Fruit fly (Drosophila melanogaster) whole organism, embryonic: ENCODE measurements around the gene CG32333.

Experiments
- CG11085 ChIP-seq: fragments of 200-800 bp; sonication (Bioruptor generic); IDR thresholded peaks from 2 replicates; pipeline ENCODE4 v1.3.6; 2022; ENCODE audit warnings: missing biosample characterization, missing genetic modification characterization
- CG11247 ChIP-seq: fragments of 200-800 bp; sonication (Bioruptor generic); IDR thresholded peaks from 2 replicates; pipeline ENCODE4 v1.3.6; 2022; ENCODE audit warnings: missing biosample characterization, missing genetic modification characterization
- CG13775 ChIP-seq: fragments of 200-800 bp; sonication (Bioruptor generic); optimal IDR thresholded peaks from 3 replicates; lab custom pipeline; 2017; ENCODE audit warnings: missing biosample characterization, mild to moderate bottlenecking, missing genetic modification characterization
- CG14860 ChIP-seq: fragments of 200-800 bp; sonication (Bioruptor generic); IDR thresholded peaks from 3 replicates; pipeline ENCODE4 v1.3.6; 2022; ENCODE audit warnings: missing biosample characterization, missing genetic modification characterization; ENCODE audit not compliant: partially characterized antibody
- CG15269 ChIP-seq: fragments of 200-800 bp; sonication (Bioruptor generic); optimal IDR thresholded peaks from 2 replicates; lab custom pipeline; 2018; ENCODE audit warnings: missing biosample characterization, mild to moderate bottlenecking, missing genetic modification characterization, moderate library complexity
- CG15479 ChIP-seq: fragments of 200-800 bp; sonication (Bioruptor generic); optimal IDR thresholded peaks from 3 replicates; lab custom pipeline; 2019; ENCODE audit warnings: missing biosample characterization, mild to moderate bottlenecking, missing genetic modification characterization, moderate library complexity
- CG1832 ChIP-seq: fragments of 200-800 bp; sonication (Bioruptor generic); optimal IDR thresholded peaks from 2 replicates; lab custom pipeline; 2017; ENCODE audit warnings: missing biosample characterization, mild to moderate bottlenecking, missing genetic modification characterization, inconsistent platforms
- CG2120 ChIP-seq: fragments of 200-800 bp; sonication (Bioruptor generic); optimal IDR thresholded peaks from 3 replicates; lab custom pipeline; 2016; ENCODE audit warnings: missing biosample characterization, missing genetic modification characterization
- CG2889 ChIP-seq: fragments of 200-800 bp; sonication (Bioruptor generic); IDR thresholded peaks from 3 replicates; pipeline ENCODE4 v1.3.6; 2022; ENCODE audit warnings: missing biosample characterization, missing genetic modification characterization
- CG31441 ChIP-seq: fragments of 200-800 bp; sonication (Bioruptor generic); IDR thresholded peaks from 2 replicates; pipeline ENCODE4 v1.3.6; 2022; ENCODE audit warnings: missing biosample characterization, missing genetic modification characterization
- CG3838 ChIP-seq: fragments of 200-800 bp; sonication (Bioruptor generic); optimal IDR thresholded peaks from 3 replicates; lab custom pipeline; 2016; ENCODE audit warnings: missing biosample characterization, missing genetic modification characterization
- CG3847 ChIP-seq: fragments of 200-800 bp; sonication (Bioruptor generic); IDR thresholded peaks from 2 replicates; pipeline ENCODE4 v1.3.6; 2022; ENCODE audit warnings: missing biosample characterization, missing genetic modification characterization
- CG4820 ChIP-seq: fragments of 200-800 bp; sonication (Bioruptor generic); optimal IDR thresholded peaks from 3 replicates; lab custom pipeline; 2016; ENCODE audit warnings: missing biosample characterization, missing genetic modification characterization
- CG6765 ChIP-seq: fragments of 200-800 bp; sonication (Bioruptor generic); optimal IDR thresholded peaks from 3 replicates; lab custom pipeline; 2017; ENCODE audit warnings: missing biosample characterization, mild to moderate bottlenecking, missing genetic modification characterization
- CG7271 ChIP-seq: fragments of 200-800 bp; sonication (Bioruptor generic); optimal IDR thresholded peaks from 2 replicates; lab custom pipeline; 2018; ENCODE audit warnings: missing biosample characterization, mild to moderate bottlenecking, missing genetic modification characterization, moderate library complexity
- CG7928 ChIP-seq: fragments of 200-800 bp; sonication (Bioruptor generic); optimal IDR thresholded peaks from 2 replicates; lab custom pipeline; 2017; ENCODE audit warnings: missing biosample characterization, mild to moderate bottlenecking, missing genetic modification characterization
- CG8290 ChIP-seq, 3 experiments: fragments of 200-800 bp; sonication (Bioruptor generic); optimal IDR thresholded peaks; 2 replicates each; lab custom pipeline; 2016 to 2019; ENCODE audit warnings: missing biosample characterization in 3 of 3, missing genetic modification characterization in 3 of 3, mild to moderate bottlenecking in 2 of 3, moderate library complexity in 1 of 3
- CG9609 ChIP-seq: fragments of 200-800 bp; sonication (Bioruptor generic); optimal IDR thresholded peaks from 3 replicates; lab custom pipeline; 2016; ENCODE audit warnings: missing biosample characterization, missing genetic modification characterization
- Drgx ChIP-seq: fragments of 200-800 bp; sonication (Bioruptor generic); IDR thresholded peaks from 2 replicates; pipeline ENCODE4 v1.3.6; 2022; ENCODE audit warnings: missing biosample characterization, missing genetic modification characterization
- Ets65A ChIP-seq: fragments of 200-800 bp; sonication (Bioruptor generic); peaks from one replicate; lab custom pipeline; 2016; ENCODE audit warnings: missing biosample characterization, missing genetic modification characterization
- Fer2 ChIP-seq: fragments of 200-800 bp; sonication (Bioruptor generic); optimal IDR thresholded peaks from 2 replicates; lab custom pipeline; 2018; ENCODE audit warnings: missing biosample characterization, mild to moderate bottlenecking, missing genetic modification characterization, moderate library complexity
- HLH54F ChIP-seq: fragments of 200-800 bp; sonication (Bioruptor generic); optimal IDR thresholded peaks from 3 replicates; lab custom pipeline; 2016; ENCODE audit warnings: missing biosample characterization, missing genetic modification characterization
- HLHmδ ChIP-seq: fragments of 200-800 bp; sonication (Bioruptor generic); optimal IDR thresholded peaks from 2 replicates; lab custom pipeline; 2018; ENCODE audit warnings: missing biosample characterization, mild to moderate bottlenecking, missing genetic modification characterization, moderate library complexity
- HmgD ChIP-seq: fragments of 200-800 bp; sonication (Bioruptor generic); optimal IDR thresholded peaks from 3 replicates; lab custom pipeline; 2016; ENCODE audit warnings: missing biosample characterization, missing genetic modification characterization
- Med ChIP-seq: fragments of 200-800 bp; sonication (Bioruptor generic); peaks from one replicate; lab custom pipeline; 2016; ENCODE audit warnings: missing biosample characterization, missing genetic modification characterization, mild to moderate bottlenecking, inconsistent platforms, moderate library complexity
- abd-A ChIP-seq: fragments of 200-800 bp; sonication (Bioruptor generic); optimal IDR thresholded peaks from 3 replicates; lab custom pipeline; 2019; ENCODE audit warnings: missing biosample characterization, mild to moderate bottlenecking, missing genetic modification characterization, moderate library complexity
- ato ChIP-seq: fragments of 200-800 bp; sonication (Bioruptor generic); IDR thresholded peaks from 2 replicates; pipeline ENCODE4 v1.3.6; 2022; ENCODE audit warnings: missing biosample characterization, missing genetic modification characterization; ENCODE audit not compliant: partially characterized antibody
- cato ChIP-seq: fragments of 200-800 bp; sonication (Bioruptor generic); optimal IDR thresholded peaks from 2 replicates; lab custom pipeline; 2016; ENCODE audit warnings: missing biosample characterization, missing genetic modification characterization, borderline replicate concordance
- dysf ChIP-seq: fragments of 200-800 bp; sonication (Bioruptor generic); IDR thresholded peaks from 3 replicates; pipeline ENCODE4 v1.3.6; 2022; ENCODE audit warnings: missing biosample characterization, missing genetic modification characterization
- fru ChIP-seq: fragments of >200 bp; optimal IDR thresholded peaks from 2 replicates; lab custom pipeline; 2017
- ken ChIP-seq: fragments of 200-800 bp; sonication (Bioruptor generic); IDR thresholded peaks from 3 replicates; pipeline ENCODE4 v1.3.6; 2022; ENCODE audit warnings: missing biosample characterization, missing genetic modification characterization
- lmd ChIP-seq: fragments of 200-800 bp; sonication (Bioruptor generic); IDR thresholded peaks from 2 replicates; pipeline ENCODE4 v1.3.6; 2022; ENCODE audit warnings: missing biosample characterization, missing genetic modification characterization
- pfk ChIP-seq: fragments of 200-800 bp; sonication (Bioruptor generic); optimal IDR thresholded peaks from 2 replicates; lab custom pipeline; 2018; ENCODE audit warnings: missing biosample characterization, mild to moderate bottlenecking, missing genetic modification characterization, moderate library complexity
- pnt ChIP-seq: fragments of 200-800 bp; sonication (Bioruptor generic); optimal IDR thresholded peaks from 3 replicates; lab custom pipeline; 2016; ENCODE audit warnings: missing biosample characterization, missing genetic modification characterization
- row ChIP-seq: fragments of 200-800 bp; sonication (Bioruptor generic); IDR thresholded peaks from 3 replicates; pipeline ENCODE4 v1.3.6; 2022; ENCODE audit warnings: missing biosample characterization, missing genetic modification characterization
- sd ChIP-seq: fragments of 200-800 bp; sonication (Bioruptor generic); optimal IDR thresholded peaks from 3 replicates; lab custom pipeline; 2018; ENCODE audit warnings: missing biosample characterization, mild to moderate bottlenecking, missing genetic modification characterization, moderate library complexity
- slou ChIP-seq: fragments of 200-800 bp; sonication (Bioruptor generic); optimal IDR thresholded peaks from 3 replicates; lab custom pipeline; 2016; ENCODE audit warnings: missing biosample characterization, missing genetic modification characterization
- sna ChIP-seq: fragments of 200-800 bp; sonication (Bioruptor generic); IDR thresholded peaks from 2 replicates; pipeline ENCODE4 v1.3.6; 2022; ENCODE audit warnings: missing biosample characterization, missing genetic modification characterization; ENCODE audit not compliant: partially characterized antibody
- ssp ChIP-seq: fragments of 200-800 bp; sonication (Bioruptor generic); IDR thresholded peaks from 2 replicates; pipeline ENCODE4 v1.3.6; 2022; ENCODE audit warnings: missing biosample characterization, missing genetic modification characterization
- tll ChIP-seq, 2 experiments: fragments of 200-800 bp in 1 of 2; fragments of >200 bp in 1 of 2; sonication (Bioruptor generic) in 1 of 2; optimal IDR thresholded peaks; 2 replicates each; lab custom pipeline; 2017 to 2019; ENCODE audit warnings: missing biosample characterization in 2 of 2, missing genetic modification characterization in 2 of 2, mild to moderate bottlenecking in 1 of 2, moderate library complexity in 1 of 2
- tna ChIP-seq: fragments of 200-800 bp; sonication (Bioruptor generic); IDR thresholded peaks from 2 replicates; pipeline ENCODE4 v1.3.6; 2022; ENCODE audit warnings: missing biosample characterization, missing genetic modification characterization; ENCODE audit not compliant: partially characterized antibody
- zen2 ChIP-seq: fragments of 200-800 bp; sonication (Bioruptor generic); IDR thresholded peaks from 3 replicates; pipeline ENCODE4 v1.3.6; 2022; ENCODE audit warnings: missing biosample characterization, missing genetic modification characterization; ENCODE audit not compliant: partially characterized antibody
- zf30C ChIP-seq: fragments of 200-800 bp; sonication (Bioruptor generic); optimal IDR thresholded peaks from 3 replicates; lab custom pipeline; 2018; ENCODE audit warnings: missing biosample characterization, mild to moderate bottlenecking, missing genetic modification characterization
- zfh1 ChIP-seq: fragments of 200-800 bp; sonication (Bioruptor generic); IDR thresholded peaks from 3 replicates; pipeline ENCODE4 v1.3.6; 2022; ENCODE audit warnings: missing biosample characterization, missing genetic modification characterization

Gene CG32333

dm6 chr3L:1269013-1269412, 6.7 kb upstream of the CG32333 start:
- TF ChIP-seq CG7928 = no peak
- no peak for TF ChIP-seq CG31441 (GFP tag; lab: Robert Waterston, UW)
- peak; percentile 85 for TF ChIP-seq sd (tag; lab: Kevin White, UChicago)
- TF ChIP-seq tll (GFP tag; optimal IDR thresholded peaks at IDR 0.05; lab: Kevin White, UChicago) = no peak
- 0 out of 3 replicates have a peak, but pooled peaks have one; percentile 10 for TF ChIP-seq CG14860 (GFP tag; lab: Robert Waterston, UW)
- TF ChIP-seq Drgx = 0 out of 2 replicates have a peak, but pooled peaks have one; percentile 29
- TF ChIP-seq zfh1 (GFP tag; lab: Robert Waterston, UW) = no peak
- TF ChIP-seq ato (GFP tag; lab: Robert Waterston, UW) = 0 out of 2 replicates have a peak, but pooled peaks have one; percentile 21
- TF ChIP-seq CG2889 (GFP tag; lab: Robert Waterston, UW) = no peak

- TF ChIP-seq Fer2 (tag; lab: Kevin White, UChicago) (no peak), CG1832 (GFP tag; lab: Kevin White, UChicago) (no peak), CG15269 (tag; lab: Kevin White, UChicago) (no peak), CG11247 (GFP tag; lab: Robert Waterston, UW) (no peak), pnt (GFP tag; lab: Kevin White, UChicago) (no peak), CG4820 (GFP tag; lab: Kevin White, UChicago) (no peak)
These were observed 2.2 kb downstream of the CG32333 start for dm6 chr3L:1277937-1278336.

DNA sequence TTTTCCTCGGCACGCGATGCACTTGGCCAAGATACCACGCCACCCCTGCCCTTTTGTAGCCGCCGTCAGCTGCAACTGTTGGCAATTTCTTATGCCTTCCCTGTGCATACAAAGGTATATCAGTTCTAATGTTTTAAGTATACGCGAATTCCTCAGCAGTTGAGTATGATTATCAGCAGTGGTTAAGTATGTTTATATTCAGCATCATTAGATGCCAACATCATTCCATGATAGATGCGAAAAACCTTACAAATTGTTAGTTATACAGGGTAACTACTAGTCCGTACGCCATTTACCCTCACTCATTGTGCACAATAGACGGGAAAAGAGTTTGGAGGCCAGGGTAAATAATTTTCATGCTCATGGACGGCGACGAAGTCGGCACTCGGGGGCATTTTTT, 3.9 kb downstream of the CG32333 start:
- TF ChIP-seq CG8290 (GFP tag; optimal IDR thresholded peaks at IDR 0.05; lab: Kevin White, UChicago) (no peak), CG8290 (tag; optimal IDR thresholded peaks at IDR 0.05; lab: Kevin White, UChicago) (peak in 1 of 2 experiments; percentile 12), ken (no peak), ssp (GFP tag; lab: Robert Waterston, UW) (0 out of 2 replicates have a peak, but pooled peaks have one; percentile 11), CG3847 (GFP tag; lab: Robert Waterston, UW) (0 out of 2 replicates have a peak, but pooled peaks have one; percentile 16), tna (no peak), Drgx (peak; percentile 26; the same call in 1 of the 2 replicates), Med (GFP tag; lab: Kevin White, UChicago) (peak; percentile 19), lmd (GFP tag; lab: Robert Waterston, UW) (0 out of 2 replicates have a peak, but pooled peaks have one; percentile 9), row (GFP tag; lab: Robert Waterston, UW) (peak; percentile 30; the same call in 1 of the 3 replicates), CG6765 (GFP tag; lab: Kevin White, UChicago) (no peak), CG2120 (peak; percentile 17), HLHmδ (no peak), dysf (peak; percentile 28; the same call in 1 of the 3 replicates)
- TF ChIP-seq, all 482 proteins: peak for 9

- TF ChIP-seq sna = no peak
- no peak for TF ChIP-seq CG13775
- no peak for TF ChIP-seq slou (GFP tag; lab: Kevin White, UChicago)
- no peak for TF ChIP-seq HLH54F (GFP tag; lab: Kevin White, UChicago)
- TF ChIP-seq CG3838 (GFP tag; lab: Kevin White, UChicago) = no peak
- no peak for TF ChIP-seq CG9609 (GFP tag; lab: Kevin White, UChicago)
- no peak for TF ChIP-seq pfk (GFP tag; lab: Kevin White, UChicago)
- no peak for TF ChIP-seq HmgD (GFP tag; lab: Kevin White, UChicago)
- no peak for TF ChIP-seq HLHmδ
- TF ChIP-seq zen2 = no peak
- TF ChIP-seq CG15479 (GFP tag; lab: Kevin White, UChicago) = no peak
- TF ChIP-seq zf30C (GFP tag; lab: Kevin White, UChicago) = no peak
- TF ChIP-seq CG11085 (GFP tag; lab: Robert Waterston, UW) = no peak
- TF ChIP-seq CG7271 (tag; lab: Kevin White, UChicago) = no peak
- TF ChIP-seq zfh1 (GFP tag; lab: Robert Waterston, UW) = no peak
- peak; percentile 63 for TF ChIP-seq Ets65A (GFP tag; lab: Kevin White, UChicago)
- peak; percentile 74 for TF ChIP-seq abd-A (tag; lab: Kevin White, UChicago)
- no peak for TF ChIP-seq cato (GFP tag; lab: Kevin White, UChicago)
- TF ChIP-seq CG2120 = peak; percentile 13
- TF ChIP-seq fru = no peak
These were observed 5.3 kb downstream of the CG32333 start for dm6 chr3L:1280890-1281622.
